Fruit fly (Drosophila melanogaster) whole organism: ENCODE measurements around the gene Bet5.

ENCODE experiments used
- CG8478 ChIP-seq: fragments of >200 bp; optimal IDR thresholded peaks from 2 replicates; lab custom pipeline; 2018; ENCODE audit warnings: inconsistent platforms
- Dll ChIP-seq: fragments of >200 bp; optimal IDR thresholded peaks from 2 replicates; lab custom pipeline; 2017
- EcR ChIP-seq, 2 experiments: fragments of >200 bp; optimal IDR thresholded peaks; 2 replicates each; lab custom pipeline; 2017; ENCODE audit warnings: missing biosample characterization in 2 of 2, missing genetic modification characterization in 2 of 2, missing genetic modification reagents in 2 of 2
- pan ChIP-seq: fragments of >200 bp; optimal IDR thresholded peaks from 2 replicates; lab custom pipeline; 2017
- psq ChIP-seq: fragments of >200 bp; optimal IDR thresholded peaks from 2 replicates; lab custom pipeline; 2017
- usp ChIP-seq: fragments of >200 bp; optimal IDR thresholded peaks from 2 replicates; lab custom pipeline; 2017; ENCODE audit warnings: missing biosample characterization, missing genetic modification characterization, mixed read lengths

Bet5 gene

dm6 chr3R:30179934-30180333, at the start of gene Bet5:
Bet5 (plus strand) TSS chr3R:30180232.
- no peak for TF ChIP-seq CG8478
- TF ChIP-seq EcR (GFP tag; optimal IDR thresholded peaks at IDR 0.05; lab: Kevin White, UChicago), result no peak
- TF ChIP-seq usp (GFP tag; lab: Kevin White, UChicago), result no peak
- TF ChIP-seq Dll, result no peak
- TF ChIP-seq pan, result no peak
- TF ChIP-seq psq (lab: Kevin White, UChicago), result no peak

- TF ChIP-seq usp (GFP tag; lab: Kevin White, UChicago), result no peak
- no peak for TF ChIP-seq Dll
- no peak for TF ChIP-seq pan
- TF ChIP-seq psq (lab: Kevin White, UChicago), result no peak
- no peak for TF ChIP-seq EcR (GFP tag; optimal IDR thresholded peaks at IDR 0.05; lab: Kevin White, UChicago)
- TF ChIP-seq CG8478, result no peak
Observed at dm6 chr3R:30132295-30132694, 47.7 kb upstream of the Bet5 start, which contains the start of gene CG31029. CG31029 (minus strand) TSS chr3R:30132395.

dm6 chr3R:30134063-30135047, 45.7 kb upstream of the Bet5 start, which contains the start of gene Tpi:
Tpi (minus strand) TSS chr3R:30134599.
- peak; percentile 61 for TF ChIP-seq CG8478
- no peak for TF ChIP-seq Dll

- TF ChIP-seq psq (lab: Kevin White, UChicago), result no peak
- no peak for TF ChIP-seq pan
- TF ChIP-seq CG8478, result no peak
- TF ChIP-seq usp (GFP tag; lab: Kevin White, UChicago), result no peak
- no peak for TF ChIP-seq Dll
- no peak for TF ChIP-seq EcR (GFP tag; optimal IDR thresholded peaks at IDR 0.05; lab: Kevin White, UChicago)
Observed at dm6 chr3R:30149506-30149905, 30.5 kb upstream of the Bet5 start, which contains the start of gene AdoR. AdoR (minus strand) TSS chr3R:30149606.

dm6 chr3R:30150602-30151001, 29.4 kb upstream of the Bet5 start:
- TF ChIP-seq pan (no peak), usp (GFP tag; lab: Kevin White, UChicago) (no peak), Dll (no peak), psq (lab: Kevin White, UChicago) (no peak)

- no peak for TF ChIP-seq CG8478
Observed at dm6 chr3R:30151300-30152109, 28.5 kb upstream of the Bet5 start, which contains the start of gene CG15529. CG15529 (plus strand) TSS chr3R:30152059.

dm6 chr3R:30153864-30154263, 26.2 kb upstream of the Bet5 start:
- no peak for TF ChIP-seq usp (GFP tag; lab: Kevin White, UChicago)
- no peak for TF ChIP-seq Dll
- TF ChIP-seq psq (lab: Kevin White, UChicago), result no peak
- TF ChIP-seq CG8478, result no peak
- no peak for TF ChIP-seq EcR (GFP tag; optimal IDR thresholded peaks at IDR 0.05; lab: Kevin White, UChicago)
- no peak for TF ChIP-seq pan

dm6 chr3R:30160312-30160942, 19.6 kb upstream of the Bet5 start, which contains the start of gene CG11498:
CG11498 (minus strand) TSS chr3R:30160473.
- no peak for TF ChIP-seq usp (GFP tag; lab: Kevin White, UChicago)
- no peak for TF ChIP-seq CG8478
- no peak for TF ChIP-seq pan

- TF ChIP-seq CG8478, result no peak
- TF ChIP-seq Dll, result no peak
- TF ChIP-seq pan, result no peak
- no peak for TF ChIP-seq EcR (GFP tag; optimal IDR thresholded peaks at IDR 0.05; lab: Kevin White, UChicago)
- TF ChIP-seq psq (lab: Kevin White, UChicago), result no peak
- TF ChIP-seq usp (GFP tag; lab: Kevin White, UChicago), result no peak
Observed at dm6 chr3R:30163228-30163627, 16.8 kb upstream of the Bet5 start.

dm6 chr3R:30164162-30164561, 15.9 kb upstream of the Bet5 start:
- TF ChIP-seq pan (no peak), psq (lab: Kevin White, UChicago) (no peak), EcR (GFP tag; optimal IDR thresholded peaks at IDR 0.05; lab: Kevin White, UChicago) (no peak), Dll (no peak), usp (GFP tag; lab: Kevin White, UChicago) (no peak), CG8478 (no peak)

dm6 chr3R:30166159-30166784, 13.8 kb upstream of the Bet5 start, which contains the start of gene VhaAC45RP:
VhaAC45RP (minus strand) TSS chr3R:30166419.
- no peak for TF ChIP-seq CG8478
- TF ChIP-seq usp (GFP tag; lab: Kevin White, UChicago), result no peak
- TF ChIP-seq EcR (GFP tag; optimal IDR thresholded peaks at IDR 0.05; lab: Kevin White, UChicago), result no peak
- TF ChIP-seq pan, result no peak
- TF ChIP-seq psq (lab: Kevin White, UChicago), result no peak
- TF ChIP-seq Dll, result no peak
